Fruit fly (Drosophila melanogaster): ENCODE measurements around the gene Ir10a.

dm6 chrX:11356648-11357047 lies 45.6 kb upstream of the Ir10a start:
- no peak for TF ChIP-seq CG7987 (GFP tag; optimal IDR thresholded peaks at IDR 0.05)
- TF ChIP-seq HLH3B (GFP tag; IDR thresholded peaks at IDR 0.05), result no peak
